Worm (Caenorhabditis elegans): Measurements from ENCODE around the gene B0228.7.

- no peak for TF ChIP-seq nhr-90 (tag; optimal IDR thresholded peaks at IDR 0.05; ENCODE audit: poor library complexity)
- no peak for TF ChIP-seq pqm-1 (tag; optimal IDR thresholded peaks at IDR 0.05)
- TF ChIP-seq elt-3 (tag; optimal IDR thresholded peaks at IDR 0.05) = no peak
Measured at ce11 chrII:7801255-7801654, 42.4 kb upstream of the B0228.7 start.
